Worm (Caenorhabditis elegans) whole organism, young adult: ENCODE measurements around the gene mec-10.
"Not testable (repeated sequence)": the region's sequence is repeated elsewhere in the genome, so short reads cannot be mapped to it uniquely, and the experiment has no call there.

Experiments used
- B0261.1 ChIP-seq: sonication (generic microtip); optimal IDR thresholded peaks from 2 replicates; lab custom pipeline; 2016; ENCODE audit warnings: mild to moderate bottlenecking, missing genetic modification characterization, moderate library complexity, missing compliant biosample characterization
- D2030.7 ChIP-seq: fragments of 200-800 bp; sonication (Bioruptor generic); IDR thresholded peaks from 2 replicates; pipeline ENCODE4 v1.3.6; 2022; ENCODE audit warnings: missing genetic modification reagents, missing genetic modification characterization, missing compliant biosample characterization
- F22D6.2 ChIP-seq: sonication (generic microtip); optimal IDR thresholded peaks from 2 replicates; lab custom pipeline; 2016; ENCODE audit warnings: mild to moderate bottlenecking, missing genetic modification characterization, missing compliant biosample characterization
- F33H1.4 ChIP-seq: fragments of 200-800 bp; sonication (Bioruptor generic); IDR thresholded peaks from 2 replicates; pipeline ENCODE4 v1.3.6; 2022; ENCODE audit warnings: missing genetic modification reagents, missing genetic modification characterization, missing compliant biosample characterization
- F37B4.10 ChIP-seq: fragments of 200-800 bp; sonication (Bioruptor generic); IDR thresholded peaks from 2 replicates; pipeline ENCODE4 v1.3.6; 2022; ENCODE audit warnings: missing genetic modification characterization, missing compliant biosample characterization
- F39B2.1 ChIP-seq: fragments of 200-800 bp; sonication (Bioruptor generic); IDR thresholded peaks from 2 replicates; pipeline ENCODE4 v1.3.6; 2022; ENCODE audit warnings: missing genetic modification reagents, missing genetic modification characterization, missing compliant biosample characterization
- F57C9.4 ChIP-seq: sonication (generic microtip); optimal IDR thresholded peaks from 2 replicates; lab custom pipeline; 2017; ENCODE audit warnings: mild to moderate bottlenecking, missing genetic modification characterization, missing compliant biosample characterization
- Y53G8AR.9 ChIP-seq: fragments of 200-800 bp; sonication (Bioruptor generic); conservative IDR thresholded peaks from 2 replicates; pipeline ENCODE4 v1.3.6; 2022; ENCODE audit warnings: missing genetic modification reagents, missing genetic modification characterization, missing compliant biosample characterization
- Y56A3A.18 ChIP-seq: fragments of 200-800 bp; sonication (Bioruptor generic); IDR thresholded peaks from 2 replicates; pipeline ENCODE4 v1.3.6; 2022; ENCODE audit warnings: missing genetic modification reagents, missing genetic modification characterization, missing compliant biosample characterization
- Y67H2A.10 ChIP-seq: fragments of 200-800 bp; sonication (Bioruptor generic); conservative IDR thresholded peaks from 2 replicates; pipeline ENCODE4 v1.3.6; 2022; ENCODE audit warnings: missing genetic modification reagents, missing genetic modification characterization, missing compliant biosample characterization
- Y79H2A.3 ChIP-seq: fragments of 200-800 bp; sonication (Bioruptor generic); conservative IDR thresholded peaks from 2 replicates; pipeline ENCODE4 v1.3.6; 2022; ENCODE audit warnings: missing genetic modification reagents, missing genetic modification characterization, missing compliant biosample characterization
- ama-1 ChIP-seq, 3 experiments: fragments of 150-350 bp in 1 of 3; sonication (generic microtip) in 2 of 3; optimal IDR thresholded peaks; 2 replicates each; lab custom pipeline; 2014 to 2018; ENCODE audit warnings: missing biosample characterization in 2 of 3, missing genetic modification characterization in 2 of 3, missing genetic modification reagents in 2 of 3
- attf-6 ChIP-seq: fragments of 200-800 bp; sonication (Bioruptor generic); IDR thresholded peaks from 2 replicates; pipeline ENCODE4 v1.3.6; 2022; ENCODE audit warnings: missing genetic modification reagents, missing genetic modification characterization, missing compliant biosample characterization
- cebp-2 ChIP-seq: fragments of 200-800 bp; sonication (Bioruptor generic); IDR thresholded peaks from 2 replicates; pipeline ENCODE4 v1.3.6; 2022; ENCODE audit warnings: missing genetic modification characterization, missing compliant biosample characterization
- ceh-58 ChIP-seq: fragments of 200-800 bp; sonication (Bioruptor generic); IDR thresholded peaks from 2 replicates; pipeline ENCODE4 v1.3.6; 2022; ENCODE audit warnings: missing genetic modification characterization, missing compliant biosample characterization
- ceh-79 ChIP-seq: sonication (generic microtip); optimal IDR thresholded peaks from 2 replicates; lab custom pipeline; 2017; ENCODE audit warnings: mild to moderate bottlenecking, missing genetic modification characterization, missing compliant biosample characterization
- dpl-1 ChIP-seq: fragments of 150-350 bp; optimal IDR thresholded peaks from 2 replicates; lab custom pipeline; 2014; ENCODE audit warnings: missing biosample characterization, missing genetic modification reagents, missing genetic modification characterization
- him-1 ChIP-seq: sonication (generic microtip); optimal IDR thresholded peaks from 2 replicates; lab custom pipeline; 2016; ENCODE audit warnings: missing genotype, missing genetic modification reagents, missing genetic modification characterization, missing compliant biosample characterization
- hlh-12 ChIP-seq: sonication (generic microtip); optimal IDR thresholded peaks from 2 replicates; lab custom pipeline; 2016; ENCODE audit warnings: missing genetic modification characterization, missing compliant biosample characterization
- hmg-1.2 ChIP-seq: fragments of 200-800 bp; sonication (Bioruptor generic); IDR thresholded peaks from 2 replicates; pipeline ENCODE4 v1.3.6; 2022; ENCODE audit warnings: missing genetic modification reagents, missing genetic modification characterization, missing compliant biosample characterization
- lin-26 ChIP-seq: fragments of 200-800 bp; sonication (Bioruptor generic); IDR thresholded peaks from 2 replicates; pipeline ENCODE4 v1.3.6; 2022; ENCODE audit warnings: missing genetic modification reagents, missing genetic modification characterization, missing compliant biosample characterization
- lin-40 ChIP-seq: sonication (generic microtip); optimal IDR thresholded peaks from 2 replicates; lab custom pipeline; 2016; ENCODE audit warnings: missing genetic modification characterization, mild to moderate bottlenecking, missing compliant biosample characterization, missing genotype, missing genetic modification reagents
- mcd-1 ChIP-seq: fragments of 200-800 bp; sonication (Bioruptor generic); IDR thresholded peaks from 2 replicates; pipeline ENCODE4 v1.3.6; 2022; ENCODE audit warnings: missing genetic modification reagents, missing genetic modification characterization, missing compliant biosample characterization
- mel-28 ChIP-seq: sonication (generic microtip); optimal IDR thresholded peaks from 2 replicates; lab custom pipeline; 2016; ENCODE audit warnings: borderline replicate concordance, mild to moderate bottlenecking, missing genetic modification characterization, missing compliant biosample characterization
- nhr-27 ChIP-seq: fragments of 200-800 bp; sonication (Bioruptor generic); optimal IDR thresholded peaks from 2 replicates; lab custom pipeline; 2018; ENCODE audit warnings: mild to moderate bottlenecking, missing genetic modification characterization, moderate library complexity, missing compliant biosample characterization
- nhr-80 ChIP-seq: sonication (generic microtip); optimal IDR thresholded peaks from 2 replicates; lab custom pipeline; 2016; ENCODE audit warnings: missing genetic modification characterization, missing compliant biosample characterization
- pbrm-1 ChIP-seq: fragments of 200-800 bp; sonication (Bioruptor generic); IDR thresholded peaks from 2 replicates; pipeline ENCODE4 v1.3.6; 2022; ENCODE audit warnings: missing genetic modification reagents, missing genetic modification characterization, missing compliant biosample characterization
- rpc-1 ChIP-seq, 2 experiments: fragments of 150-350 bp in 1 of 2; sonication (generic microtip) in 1 of 2; optimal IDR thresholded peaks; 2 replicates each; lab custom pipeline; 2014 to 2018; ENCODE audit warnings: missing biosample characterization in 1 of 2, missing genetic modification characterization in 1 of 2, missing genetic modification reagents in 1 of 2, missing genotype in 1 of 2
- snpc-1.3 ChIP-seq: sonication (generic microtip); optimal IDR thresholded peaks from 2 replicates; lab custom pipeline; 2017; ENCODE audit warnings: missing genetic modification characterization, mild to moderate bottlenecking, missing compliant biosample characterization, antibody characterized with exemption, moderate library complexity, missing genotype, missing genetic modification reagents; ENCODE audit not compliant: insufficient read depth
- snpc-4 ChIP-seq, 5 experiments: fragments of 150-350 bp in 1 of 5; sonication (generic microtip) in 4 of 5; optimal IDR thresholded peaks; 2 replicates each; lab custom pipeline; 2014 to 2018; ENCODE audit warnings: missing genetic modification characterization in 5 of 5, missing biosample characterization in 3 of 5, antibody characterized with exemption in 2 of 5, mild to moderate bottlenecking in 2 of 5, missing compliant biosample characterization in 2 of 5, missing genotype in 2 of 5, moderate library complexity in 2 of 5, missing genetic modification reagents in 1 of 5
- somi-1 ChIP-seq: fragments of 200-800 bp; sonication (Bioruptor generic); optimal IDR thresholded peaks from 2 replicates; lab custom pipeline; 2018; ENCODE audit warnings: mild to moderate bottlenecking, missing genetic modification characterization, missing compliant biosample characterization
- tbp1 ChIP-seq: fragments of 200-800 bp; sonication (Bioruptor generic); optimal IDR thresholded peaks from 2 replicates; lab custom pipeline; 2018; ENCODE audit warnings: mild to moderate bottlenecking, missing genetic modification characterization, missing compliant biosample characterization

mec-10 gene

ce11 chrX:8463085-8463645, 6.9 kb downstream of the mec-10 start, which contains the start of gene F16F9.4:
Gene F16F9.4 (minus strand): TSS chrX:8463360.
- TF ChIP-seq ceh-79 (tag; lab: Kevin White, UChicago) (no peak), nhr-80 (tag; lab: Kevin White, UChicago) (peak; percentile 44), mcd-1 (GFP tag; lab: Robert Waterston, UW) (no peak), F22D6.2 (tag; lab: Kevin White, UChicago) (no peak), somi-1 (no peak), F39B2.1 (GFP tag; lab: Robert Waterston, UW) (no peak), attf-6 (GFP tag; lab: Robert Waterston, UW) (no peak), ama-1 (optimal IDR thresholded peaks at IDR 0.05; lab: Kevin White, UChicago) (no peak), ama-1 (GFP tag; optimal IDR thresholded peaks at IDR 0.05; lab: Kevin White, UChicago) (no peak)

DNA sequence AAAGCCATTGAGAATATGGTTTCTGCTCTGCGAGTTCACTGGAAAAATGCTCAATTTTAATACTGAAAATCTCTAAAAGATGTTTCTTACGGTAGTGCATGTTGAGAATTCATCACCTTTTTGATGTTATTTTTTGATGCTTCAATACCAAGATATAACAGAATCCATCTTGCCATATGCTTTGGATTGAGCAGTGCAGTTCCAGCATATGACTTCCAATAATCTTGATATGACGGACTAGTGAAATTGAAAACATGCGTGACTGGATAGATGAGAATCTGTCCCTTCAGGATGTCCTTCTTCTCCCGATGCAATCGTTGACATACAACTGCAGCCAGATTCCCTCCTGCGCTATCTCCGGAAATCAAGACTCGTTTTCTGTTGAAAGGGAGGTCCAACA, 9.2 kb downstream of the mec-10 start:
- TF ChIP-seq lin-26 (GFP tag; lab: Robert Waterston, UW) (no peak), Y79H2A.3 (GFP tag; lab: Robert Waterston, UW) (no peak), lin-40 (tag; lab: Kevin White, UChicago) (no peak), Y67H2A.10 (GFP tag; lab: Robert Waterston, UW) (no peak)

DNA sequence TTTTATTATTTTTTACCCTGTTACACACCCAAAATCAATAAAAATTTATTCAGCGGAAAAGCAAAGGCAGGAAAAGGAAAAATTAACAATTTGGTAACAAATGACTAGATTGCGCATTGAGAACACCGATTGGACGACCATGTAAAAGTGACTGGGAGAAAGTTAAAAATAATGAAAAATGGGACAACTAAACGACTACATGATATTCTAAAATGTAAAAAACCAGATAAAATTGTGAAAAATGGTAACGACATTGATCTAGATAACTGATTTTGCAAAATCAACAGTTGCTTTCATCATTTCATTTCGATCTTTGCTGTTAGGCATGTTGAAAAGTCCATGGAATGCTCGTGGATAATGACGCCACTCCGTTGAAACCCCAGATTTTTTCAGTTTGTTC, 10.3 kb downstream of the mec-10 start:
- TF ChIP-seq F33H1.4 (no peak), hlh-12 (tag; lab: Kevin White, UChicago) (no peak), nhr-27 (no peak), mel-28 (tag; lab: Kevin White, UChicago) (no peak), ama-1 (optimal IDR thresholded peaks at IDR 0.05; lab: Kevin White, UChicago) (no peak), ama-1 (GFP tag; optimal IDR thresholded peaks at IDR 0.05; lab: Kevin White, UChicago) (no peak), D2030.7 (GFP tag; lab: Robert Waterston, UW) (no peak), Y53G8AR.9 (GFP tag; lab: Robert Waterston, UW) (no peak), snpc-4 (GFP tag; optimal IDR thresholded peaks at IDR 0.05; lab: Kevin White, UChicago) (no peak), snpc-4 (tag; optimal IDR thresholded peaks at IDR 0.05; lab: Kevin White, UChicago) (no peak), pbrm-1 (GFP tag; lab: Robert Waterston, UW) (no peak), ceh-58 (no peak), him-1 (tag; lab: Kevin White, UChicago) (no peak), F57C9.4 (tag; lab: Kevin White, UChicago) (no peak), cebp-2 (no peak), rpc-1 (optimal IDR thresholded peaks at IDR 0.05; lab: Kevin White, UChicago) (no peak), rpc-1 (tag; optimal IDR thresholded peaks at IDR 0.05; lab: Kevin White, UChicago) (no peak), snpc-1.3 (tag; lab: Kevin White, UChicago) (no peak), dpl-1 (GFP tag; lab: Kevin White, UChicago) (no peak), F37B4.10 (GFP tag; lab: Robert Waterston, UW) (no peak)

- TF ChIP-seq pbrm-1 (GFP tag; lab: Robert Waterston, UW), result 0 out of 2 replicates have a peak, but pooled peaks have one; percentile 38
- TF ChIP-seq hmg-1.2 (GFP tag; lab: Robert Waterston, UW), result peak; percentile 44; the same call in 1 of the 2 replicates
- TF ChIP-seq lin-26 (GFP tag; lab: Robert Waterston, UW), result peak; percentile 54; the same call in 1 of the 2 replicates
- peak; percentile 31 for TF ChIP-seq B0261.1 (tag; lab: Kevin White, UChicago)
- TF ChIP-seq tbp1, result peak; percentile 72
- TF ChIP-seq D2030.7 (GFP tag; lab: Robert Waterston, UW), result 0 out of 2 replicates have a peak, but pooled peaks have one; percentile 9
- not testable (repeated sequence) for TF ChIP-seq rpc-1 (optimal IDR thresholded peaks at IDR 0.05; lab: Kevin White, UChicago)
- peak; percentile 42 for TF ChIP-seq rpc-1 (tag; optimal IDR thresholded peaks at IDR 0.05; lab: Kevin White, UChicago)
- TF ChIP-seq Y56A3A.18 (GFP tag; lab: Robert Waterston, UW), result 0 out of 2 replicates have a peak, but pooled peaks have one; percentile 41
These were observed 11.2 kb downstream of the mec-10 start for ce11 chrX:8458917-8459316.
